Worm (Caenorhabditis elegans): Measurements from ENCODE around the gene F10C2.4.

Gene F10C2.4

ce11 chrV:12040823-12041606 lies at the start of gene F10C2.4, which contains the start of gene kup-1:
TSS of gene F10C2.4 (plus strand) at chrV:12041556.
TSS of gene kup-1 (minus strand) at chrV:12040873.
- TF ChIP-seq die-1 (tag; optimal IDR thresholded peaks at IDR 0.05) (no peak), snpc-4 (GFP tag; optimal IDR thresholded peaks at IDR 0.05) (no peak), snpc-4 (tag; optimal IDR thresholded peaks at IDR 0.05) (peak in 2 of 4 experiments; percentile 5 to 40), attf-5 (GFP tag; optimal IDR thresholded peaks at IDR 0.05) (peak; percentile 86), ama-1 (optimal IDR thresholded peaks at IDR 0.05) (no peak), ama-1 (GFP tag; optimal IDR thresholded peaks at IDR 0.05) (no peak), C06A6.2 (GFP tag; conservative IDR thresholded peaks at IDR 0.05) (no peak), F10E7.11 (tag; optimal IDR thresholded peaks at IDR 0.05) (no peak), bed-1 (GFP tag; IDR thresholded peaks at IDR 0.05) (no peak), mcd-1 (GFP tag; IDR thresholded peaks at IDR 0.05) (peak; percentile 85), tlf-1 (GFP tag; optimal IDR thresholded peaks at IDR 0.05) (no peak), dox-1 (GFP tag; IDR thresholded peaks at IDR 0.05) (peak; percentile 44; the same call in 1 of the 2 replicates), nfya-1 (tag; optimal IDR thresholded peaks at IDR 0.05; ENCODE audit: borderline replicate concordance, insufficient read depth) (no peak), ets-4 (GFP tag; optimal IDR thresholded peaks at IDR 0.05) (no peak), attf-3 (GFP tag; conservative IDR thresholded peaks at IDR 0.05) (no peak), dpl-1 (GFP tag; optimal IDR thresholded peaks at IDR 0.05) (peak; percentile 81), ceh-79 (tag; optimal IDR thresholded peaks at IDR 0.05) (no peak), B0035.1 (tag; optimal IDR thresholded peaks at IDR 0.05) (no peak), lsl-1 (GFP tag; optimal IDR thresholded peaks at IDR 0.05) (peak; percentile 21), madf-10 (tag; optimal IDR thresholded peaks at IDR 0.05) (no peak), efl-1 (GFP tag; optimal IDR thresholded peaks at IDR 0.05) (peak; percentile 86), F33H1.4 (GFP tag; IDR thresholded peaks at IDR 0.05) (peak; percentile 11; the same call in 1 of the 2 replicates), lin-54 (GFP tag; optimal IDR thresholded peaks at IDR 0.05) (peak; percentile 88), F57A8.1 (GFP tag; optimal IDR thresholded peaks at IDR 0.05) (no peak), egl-18 (GFP tag; IDR thresholded peaks at IDR 0.05) (no peak), snpc-3.4 (tag; optimal IDR thresholded peaks at IDR 0.05) (peak; percentile 39), lin-35 (GFP tag; optimal IDR thresholded peaks at IDR 0.05) (peak in 1 of 3 experiments; percentile 55), madf-6 (GFP tag; IDR thresholded peaks at IDR 0.05) (peak; percentile 60; the same call in 1 of the 2 replicates), F37B4.10 (GFP tag; IDR thresholded peaks at IDR 0.05) (no peak), ztf-26 (tag; optimal IDR thresholded peaks at IDR 0.05) (no peak), athp-1 (tag; optimal IDR thresholded peaks at IDR 0.05) (peak; percentile 14)

- peak; percentile 14 for TF ChIP-seq efl-1 (GFP tag; optimal IDR thresholded peaks at IDR 0.05)
- no peak for TF ChIP-seq snpc-1.3 (tag; optimal IDR thresholded peaks at IDR 0.05; ENCODE audit: insufficient read depth)
- peak; percentile 42; the same call in 1 of the 2 replicates for TF ChIP-seq madf-6 (GFP tag; IDR thresholded peaks at IDR 0.05)
- TF ChIP-seq snpc-4 (GFP tag; optimal IDR thresholded peaks at IDR 0.05), result no peak
- peak; percentile 26 to 83 (median 60) for TF ChIP-seq snpc-4 (tag; optimal IDR thresholded peaks at IDR 0.05)
- TF ChIP-seq sdz-38 (tag; optimal IDR thresholded peaks at IDR 0.05), result no peak
- TF ChIP-seq nhr-80 (tag; optimal IDR thresholded peaks at IDR 0.05), result peak; percentile 9
- peak; percentile 46; the same call in 1 of the 2 replicates for TF ChIP-seq dox-1 (GFP tag; IDR thresholded peaks at IDR 0.05)
- peak; percentile 46 for TF ChIP-seq lin-54 (GFP tag; optimal IDR thresholded peaks at IDR 0.05)
- peak; percentile 30 for TF ChIP-seq dpl-1 (GFP tag; optimal IDR thresholded peaks at IDR 0.05)
- TF ChIP-seq somi-1 (GFP tag; optimal IDR thresholded peaks at IDR 0.05), result no peak
- peak; percentile 62 for TF ChIP-seq attf-5 (GFP tag; optimal IDR thresholded peaks at IDR 0.05)
- peak; percentile 98 for TF ChIP-seq madf-3 (GFP tag; IDR thresholded peaks at IDR 0.05)
- peak in 1 of 3 experiments; percentile 12 for TF ChIP-seq lin-35 (GFP tag; optimal IDR thresholded peaks at IDR 0.05)
- peak; percentile 5 for TF ChIP-seq F49E8.2 (tag; optimal IDR thresholded peaks at IDR 0.05; ENCODE audit: insufficient read depth)
- TF ChIP-seq ceh-27 (GFP tag; optimal IDR thresholded peaks at IDR 0.05), result peak; percentile 6
- TF ChIP-seq let-607 (tag; optimal IDR thresholded peaks at IDR 0.05), result peak in 1 of 2 experiments; percentile 6
- peak; percentile 20 for TF ChIP-seq lsl-1 (GFP tag; optimal IDR thresholded peaks at IDR 0.05)
- peak; percentile 16 for TF ChIP-seq tbp1 (GFP tag; optimal IDR thresholded peaks at IDR 0.05)
- no peak for TF ChIP-seq rcor-1 (GFP tag; IDR thresholded peaks at IDR 0.05)
Observed at ce11 chrV:11993706-11994345, 47.5 kb upstream of the F10C2.4 start, which contains the start of the genes cyl-1 and C52E4.7. TSS of gene cyl-1 (minus strand) at chrV:11993723. TSS of gene C52E4.7 (plus strand) at chrV:11994295.

All from whole organism, young adult.